Worm (Caenorhabditis elegans) whole organism, early embryonic: ENCODE data around the gene Y37D8A.8.

Source experiments
- B0310.2 ChIP-seq: sonication (generic microtip); optimal IDR thresholded peaks from 2 replicates; lab custom pipeline; 2016; ENCODE audit warnings: mild to moderate bottlenecking, missing genetic modification characterization, missing compliant biosample characterization
- F13C5.2 ChIP-seq: sonication (generic microtip); optimal IDR thresholded peaks from 2 replicates; lab custom pipeline; 2017; ENCODE audit warnings: mild to moderate bottlenecking, missing genetic modification characterization, inconsistent platforms, missing compliant biosample characterization
- aly-1 ChIP-seq: sonication (generic microtip); optimal IDR thresholded peaks from 2 replicates; lab custom pipeline; 2016; ENCODE audit warnings: missing genetic modification characterization, missing compliant biosample characterization
- ama-1 ChIP-seq: fragments of 150-350 bp; optimal IDR thresholded peaks from 2 replicates; lab custom pipeline; 2014
- ceh-13 ChIP-seq: fragments of 200-800 bp; sonication (Bioruptor generic); optimal IDR thresholded peaks from 2 replicates; lab custom pipeline; 2018; ENCODE audit warnings: mild to moderate bottlenecking, missing genetic modification characterization, missing compliant biosample characterization
- ceh-36 ChIP-seq: sonication (generic microtip); optimal IDR thresholded peaks from 2 replicates; lab custom pipeline; 2016; ENCODE audit warnings: missing genetic modification characterization, inconsistent platforms, missing compliant biosample characterization
- ets-7 ChIP-seq: sonication (generic microtip); optimal IDR thresholded peaks from 2 replicates; lab custom pipeline; 2016; ENCODE audit warnings: missing genotype, missing genetic modification characterization, missing compliant biosample characterization
- flt-1 ChIP-seq: fragments of 200-800 bp; sonication (Bioruptor generic); IDR thresholded peaks from 2 replicates; pipeline ENCODE4 v1.3.6; 2022; ENCODE audit warnings: missing genetic modification characterization, missing compliant biosample characterization
- hmbx-1 ChIP-seq: sonication (generic microtip); optimal IDR thresholded peaks from 2 replicates; lab custom pipeline; 2016; ENCODE audit warnings: mild to moderate bottlenecking, missing genetic modification characterization, missing compliant biosample characterization
- hmg-4 ChIP-seq: fragments of 200-800 bp; sonication (Bioruptor generic); optimal IDR thresholded peaks from 2 replicates; lab custom pipeline; 2018; ENCODE audit warnings: mild to moderate bottlenecking, missing genetic modification characterization, missing compliant biosample characterization
- hnd-1 ChIP-seq: sonication (generic microtip); optimal IDR thresholded peaks from 2 replicates; lab custom pipeline; 2016; ENCODE audit warnings: missing genetic modification characterization, missing compliant biosample characterization
- pes-1 ChIP-seq: fragments of 200-800 bp; sonication (Bioruptor generic); IDR thresholded peaks from 2 replicates; pipeline ENCODE4 v1.3.6; 2022; ENCODE audit warnings: missing genetic modification reagents, missing genetic modification characterization, missing compliant biosample characterization
- scrt-1 ChIP-seq: fragments of 200-800 bp; sonication (Bioruptor generic); IDR thresholded peaks from 2 replicates; pipeline ENCODE4 v1.3.6; 2022; ENCODE audit warnings: missing genetic modification characterization, missing compliant biosample characterization
- sea-1 ChIP-seq: fragments of 200-800 bp; sonication (Bioruptor generic); conservative IDR thresholded peaks from 2 replicates; pipeline ENCODE4 v1.3.6; 2022; ENCODE audit warnings: missing genetic modification characterization, missing compliant biosample characterization
- tbx-11 ChIP-seq: fragments of 200-800 bp; sonication (Bioruptor generic); IDR thresholded peaks from 2 replicates; pipeline ENCODE4 v1.3.6; 2022; ENCODE audit warnings: missing genetic modification characterization, missing compliant biosample characterization
- tbx-37 ChIP-seq: fragments of 200-800 bp; sonication (Bioruptor generic); conservative IDR thresholded peaks from 2 replicates; pipeline ENCODE4 v1.3.6; 2022; ENCODE audit warnings: missing genetic modification reagents, missing genetic modification characterization, missing compliant biosample characterization
- tra-4 ChIP-seq: sonication (generic microtip); optimal IDR thresholded peaks from 2 replicates; lab custom pipeline; 2017; ENCODE audit warnings: missing genetic modification characterization, missing compliant biosample characterization

Y37D8A.8 gene

DNA sequence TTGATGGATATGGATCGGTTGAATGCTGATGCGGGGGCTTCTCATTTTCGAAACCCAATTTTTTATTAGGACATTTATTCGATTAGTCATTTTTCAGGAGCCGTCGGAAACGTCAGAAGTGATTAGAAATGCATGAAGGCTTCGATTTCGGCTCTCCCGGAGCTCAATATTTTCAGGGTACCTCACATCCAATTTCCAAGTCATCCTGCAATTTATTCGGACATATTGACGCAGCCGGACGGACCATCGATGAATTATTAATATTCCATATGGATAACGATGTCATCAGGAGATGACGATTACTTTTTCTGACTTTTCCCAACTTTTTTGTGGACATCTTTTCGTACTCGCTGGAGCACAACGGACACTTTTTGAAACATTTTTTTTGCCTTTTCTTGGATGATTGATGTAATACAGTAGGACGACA, 41.9 kb downstream of the Y37D8A.8 start:
- TF ChIP-seq B0310.2 (tag; lab: Kevin White, UChicago): no peak
- no peak for TF ChIP-seq ceh-36 (tag; lab: Kevin White, UChicago)
- TF ChIP-seq hmbx-1 (tag; lab: Kevin White, UChicago): no peak
- TF ChIP-seq ama-1 (lab: Kevin White, UChicago): no peak
- no peak for TF ChIP-seq scrt-1 (GFP tag; lab: Robert Waterston, UW)
- TF ChIP-seq ets-7 (tag; lab: Kevin White, UChicago): no peak
- no peak for TF ChIP-seq hnd-1
- no peak for TF ChIP-seq flt-1 (GFP tag; lab: Robert Waterston, UW)

DNA sequence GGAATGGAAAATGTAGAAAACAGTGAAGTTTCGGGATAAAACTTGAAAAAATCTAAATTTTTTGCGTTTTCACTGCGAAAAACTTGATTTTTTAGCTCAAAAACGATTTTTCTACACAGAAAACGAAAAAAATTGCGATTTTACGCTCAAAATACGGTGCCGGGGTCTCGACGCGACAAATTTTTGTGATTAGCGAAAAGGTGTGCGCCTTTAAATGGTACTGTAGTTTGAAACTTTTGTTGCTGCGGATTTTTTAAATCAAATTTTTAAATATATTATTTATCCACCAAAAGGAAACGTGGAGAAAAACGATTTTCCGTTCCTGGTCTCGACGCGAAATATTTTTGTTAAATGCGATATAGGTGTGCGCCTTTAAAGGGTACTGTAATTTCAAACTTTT, 42.5 kb downstream of the Y37D8A.8 start:
- no peak for TF ChIP-seq B0310.2 (tag; lab: Kevin White, UChicago)
- no peak for TF ChIP-seq ets-7 (tag; lab: Kevin White, UChicago)
- TF ChIP-seq hnd-1: no peak
- TF ChIP-seq ama-1 (lab: Kevin White, UChicago): no peak
- no peak for TF ChIP-seq tra-4
- no peak for TF ChIP-seq aly-1 (tag; lab: Kevin White, UChicago)
- TF ChIP-seq ceh-36 (tag; lab: Kevin White, UChicago): no peak
- no peak for TF ChIP-seq F13C5.2 (tag; lab: Kevin White, UChicago)

DNA sequence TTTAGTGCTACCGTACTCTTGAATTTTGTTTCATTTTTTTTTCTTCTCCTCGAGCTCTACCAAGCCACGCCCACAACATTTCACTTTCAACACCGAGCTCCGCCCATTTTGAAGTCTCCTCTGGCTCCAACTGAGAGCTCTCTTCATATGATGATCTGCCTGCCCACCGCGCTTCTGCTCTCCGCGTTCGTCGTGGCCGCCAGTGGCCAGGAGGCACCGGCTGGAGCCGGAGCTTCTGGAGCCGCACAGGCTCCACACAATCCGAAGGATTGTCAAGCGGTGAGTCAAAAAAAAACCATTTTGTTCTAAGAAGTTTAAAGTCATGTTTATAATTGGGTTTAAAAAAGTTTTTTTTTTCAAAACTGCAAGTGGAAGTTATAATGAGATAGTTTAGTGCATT, 45.6 kb downstream of the Y37D8A.8 start, which contains the start of gene flp-14:
Gene flp-14, plus strand, starts transcription at position 146 of the 400 bp plus-strand sequence.
- TF ChIP-seq tbx-11 (GFP tag; lab: Robert Waterston, UW) (no peak), ceh-13 (GFP tag; lab: Kevin White, UChicago) (no peak), tbx-37 (GFP tag; lab: Robert Waterston, UW) (no peak), tra-4 (no peak), aly-1 (tag; lab: Kevin White, UChicago) (no peak), ets-7 (tag; lab: Kevin White, UChicago) (no peak), hmg-4 (GFP tag; lab: Kevin White, UChicago) (no peak), sea-1 (GFP tag; lab: Robert Waterston, UW) (no peak), pes-1 (GFP tag; lab: Robert Waterston, UW) (no peak), B0310.2 (tag; lab: Kevin White, UChicago) (no peak), hmbx-1 (tag; lab: Kevin White, UChicago) (no peak), ceh-36 (tag; lab: Kevin White, UChicago) (no peak), hnd-1 (no peak), scrt-1 (GFP tag; lab: Robert Waterston, UW) (no peak), ama-1 (lab: Kevin White, UChicago) (no peak), F13C5.2 (tag; lab: Kevin White, UChicago) (no peak), flt-1 (GFP tag; lab: Robert Waterston, UW) (no peak)

DNA sequence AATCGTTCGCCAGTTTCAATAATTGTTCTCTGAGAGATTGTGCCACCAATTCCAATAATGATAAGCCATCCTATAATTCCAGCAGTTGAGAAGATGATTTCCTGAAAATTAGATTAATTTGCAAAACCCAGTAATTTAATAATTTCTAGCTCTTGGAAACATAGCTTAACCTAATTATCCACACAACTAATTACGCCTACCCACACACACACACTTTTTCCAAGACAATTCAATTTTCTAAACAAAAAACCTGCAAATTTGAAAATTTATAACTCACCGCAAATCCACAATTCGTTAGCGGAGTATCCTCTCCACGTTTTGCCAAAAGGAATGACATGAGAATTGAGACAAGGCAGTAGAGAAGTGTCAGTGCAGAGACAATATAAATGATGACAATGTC, 51.7 kb downstream of the Y37D8A.8 start:
- TF ChIP-seq hmbx-1 (tag; lab: Kevin White, UChicago) (no peak), hnd-1 (no peak), ceh-13 (GFP tag; lab: Kevin White, UChicago) (no peak), aly-1 (tag; lab: Kevin White, UChicago) (no peak), scrt-1 (GFP tag; lab: Robert Waterston, UW) (no peak), F13C5.2 (tag; lab: Kevin White, UChicago) (no peak), pes-1 (GFP tag; lab: Robert Waterston, UW) (no peak), B0310.2 (tag; lab: Kevin White, UChicago) (no peak)
